Worm (Caenorhabditis elegans) whole organism, L1 larva: ENCODE measurements around the gene idpp-15.

Experiments used
- alr-1 ChIP-seq: fragments of 200-800 bp; sonication (Bioruptor generic); optimal IDR thresholded peaks from 2 replicates; lab custom pipeline; 2018; ENCODE audit warnings: borderline replicate concordance, mild to moderate bottlenecking, missing genetic modification characterization, missing compliant biosample characterization
- ama-1 ChIP-seq: fragments of 150-350 bp; optimal IDR thresholded peaks from 2 replicates; lab custom pipeline; 2014
- ces-1 ChIP-seq: fragments of 150-350 bp; optimal IDR thresholded peaks from 2 replicates; lab custom pipeline; 2014; ENCODE audit warnings: missing biosample characterization, missing genetic modification reagents, missing genetic modification characterization
- fkh-10 ChIP-seq: sonication (generic microtip); optimal IDR thresholded peaks from 2 replicates; lab custom pipeline; 2017; ENCODE audit warnings: missing biosample characterization, missing genetic modification reagents, missing genetic modification characterization
- nhr-11 ChIP-seq: fragments of 150-350 bp; optimal IDR thresholded peaks from 2 replicates; lab custom pipeline; 2014; ENCODE audit warnings: missing biosample characterization, missing genetic modification characterization
- nhr-237 ChIP-seq: fragments of 150-350 bp; optimal IDR thresholded peaks from 2 replicates; lab custom pipeline; 2014; ENCODE audit warnings: missing biosample characterization, missing genetic modification characterization
- nhr-28 ChIP-seq: fragments of 150-350 bp; optimal IDR thresholded peaks from 2 replicates; lab custom pipeline; 2014; ENCODE audit warnings: missing biosample characterization, missing genetic modification characterization
- vab-15 ChIP-seq: sonication (generic microtip); optimal IDR thresholded peaks from 2 replicates; lab custom pipeline; 2017; ENCODE audit warnings: missing genotype, mild to moderate bottlenecking, missing genetic modification characterization, missing compliant biosample characterization

DNA sequence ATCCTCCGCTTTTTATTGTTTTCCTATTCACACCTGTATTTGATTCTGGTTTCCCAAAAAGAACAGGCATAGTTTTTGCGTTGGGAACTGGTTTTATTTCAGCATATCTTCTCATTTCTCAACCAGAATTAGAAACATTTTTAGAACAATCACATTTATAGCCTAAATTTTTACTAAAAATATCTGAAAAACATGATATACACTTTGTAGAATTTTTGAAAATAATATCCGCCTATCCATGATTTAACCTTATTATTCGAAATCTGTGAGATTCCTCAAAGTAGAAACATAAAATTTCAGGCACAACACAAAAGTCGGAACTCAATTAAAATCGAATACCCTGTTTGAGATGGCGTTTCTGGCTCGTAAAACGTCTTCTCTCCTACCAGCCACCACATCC lies 36.0 kb downstream of the idpp-15 start, which contains the start of gene acdh-6:
- no peak for TF ChIP-seq ama-1 (lab: Kevin White, UChicago)
- no peak for TF ChIP-seq ces-1 (GFP tag; lab: Kevin White, UChicago)
- TF ChIP-seq nhr-237: no peak
- no peak for TF ChIP-seq nhr-28 (tag; lab: Kevin White, UChicago)
- no peak for TF ChIP-seq vab-15 (tag; lab: Kevin White, UChicago)
- TF ChIP-seq alr-1 (tag; lab: Kevin White, UChicago): no peak
- no peak for TF ChIP-seq nhr-11 (tag; lab: Kevin White, UChicago)
- no peak for TF ChIP-seq fkh-10 (GFP tag; lab: Kevin White, UChicago)
